Fruit fly (Drosophila melanogaster) whole organism, prepupa: Measurements from ENCODE around the gene CG6659.

Source experiments
- Blimp-1 ChIP-seq: fragments of 200-800 bp; sonication (Bioruptor generic); optimal IDR thresholded peaks from 3 replicates; lab custom pipeline; 2017; ENCODE audit warnings: missing biosample characterization, missing genetic modification characterization, mild to moderate bottlenecking, moderate library complexity, missing genetic modification reagents
- CG15336 ChIP-seq: fragments of 200-800 bp; sonication (Bioruptor generic); IDR thresholded peaks from 2 replicates; pipeline ENCODE4 v1.3.6; 2022; ENCODE audit warnings: missing biosample characterization, missing genetic modification characterization
- CG32006 ChIP-seq: fragments of 200-800 bp; sonication (Bioruptor generic); optimal IDR thresholded peaks from 3 replicates; lab custom pipeline; 2017; ENCODE audit warnings: missing biosample characterization, mild to moderate bottlenecking, missing genetic modification characterization
- Eip75B ChIP-seq: fragments of 200-800 bp; sonication (Bioruptor generic); optimal IDR thresholded peaks from 3 replicates; lab custom pipeline; 2016; ENCODE audit warnings: missing biosample characterization, missing genetic modification characterization
- achi ChIP-seq: fragments of 200-800 bp; sonication (Bioruptor generic); optimal IDR thresholded peaks from 3 replicates; lab custom pipeline; 2016; ENCODE audit warnings: missing biosample characterization, missing genetic modification characterization
- fd85E ChIP-seq: fragments of 200-800 bp; sonication (Bioruptor generic); optimal IDR thresholded peaks from 3 replicates; lab custom pipeline; 2016; ENCODE audit warnings: missing biosample characterization, missing genetic modification characterization

- no peak for TF ChIP-seq CG15336
- TF ChIP-seq fd85E (GFP tag; lab: Kevin White, UChicago) = no peak
- no peak for TF ChIP-seq Eip75B (GFP tag; lab: Kevin White, UChicago)
- TF ChIP-seq achi (GFP tag; lab: Kevin White, UChicago) = no peak
- TF ChIP-seq CG32006 = no peak
- no peak for TF ChIP-seq Blimp-1 (GFP tag; lab: Kevin White, UChicago)
Measured at dm6 chrX:18671545-18672174, 14.6 kb upstream of the CG6659 start.
